Worm (Caenorhabditis elegans): ENCODE measurements around the gene tsp-11.

The tsp-11 gene

ce11 chrX:9162864-9163263 is at the start of gene tsp-11:
tsp-11 (plus strand) TSS chrX:9163164.
- TF ChIP-seq B0336.3 (GFP tag; IDR thresholded peaks at IDR 0.05) (no peak), F22D6.2 (tag; optimal IDR thresholded peaks at IDR 0.05) (no peak)

DNA sequence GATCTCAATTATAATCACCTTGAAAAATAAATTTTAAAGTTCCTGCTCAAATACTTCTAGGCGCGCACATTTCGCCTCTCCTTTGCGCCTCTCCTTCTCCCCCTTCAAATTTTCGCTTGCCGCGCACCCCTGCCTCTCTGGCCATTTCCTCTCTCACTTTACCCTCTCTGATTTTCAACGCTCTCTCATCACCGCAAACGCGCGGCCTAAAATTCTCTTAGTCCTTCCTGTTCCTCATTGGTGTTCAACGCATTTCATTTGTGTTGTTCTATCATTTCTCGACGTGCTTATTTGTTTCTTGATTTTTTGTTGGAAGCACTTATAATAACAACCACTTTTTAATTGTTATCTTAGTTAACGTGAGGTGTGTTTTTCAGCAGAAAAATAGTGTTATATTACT is 49.1 kb upstream of the tsp-11 start, which contains the start of gene C25A11.2:
Gene C25A11.2 (plus strand): TSS at position 238 of the 400 bp plus-strand sequence.
- TF ChIP-seq let-526 (GFP tag; IDR thresholded peaks at IDR 0.05) (no peak), K11D2.4 (GFP tag; IDR thresholded peaks at IDR 0.05) (no peak), snpc-4 (GFP tag; optimal IDR thresholded peaks at IDR 0.05) (no peak), snpc-4 (tag; optimal IDR thresholded peaks at IDR 0.05) (no peak), Y53F4B.3 (GFP tag; IDR thresholded peaks at IDR 0.05) (no peak), lir-1 (GFP tag; conservative IDR thresholded peaks at IDR 0.05) (no peak), unc-130 (GFP tag; optimal IDR thresholded peaks at IDR 0.05) (no peak), nhr-179 (tag; optimal IDR thresholded peaks at IDR 0.05) (no peak), atf-7 (tag; optimal IDR thresholded peaks at IDR 0.05) (no peak), egrh-3 (GFP tag; IDR thresholded peaks at IDR 0.05) (0 out of 2 replicates have a peak, but pooled peaks have one; percentile 13), B0336.3 (GFP tag; IDR thresholded peaks at IDR 0.05) (no peak), tbp1 (GFP tag; optimal IDR thresholded peaks at IDR 0.05) (no peak), dpff-1 (tag; optimal IDR thresholded peaks at IDR 0.05) (no peak), snpc-1.3 (tag; optimal IDR thresholded peaks at IDR 0.05; ENCODE audit: insufficient read depth) (no peak), lin-35 (GFP tag; optimal IDR thresholded peaks at IDR 0.05) (no peak), tbx-9 (tag; optimal IDR thresholded peaks at IDR 0.05; ENCODE audit: borderline replicate concordance) (no peak), nhr-27 (tag; optimal IDR thresholded peaks at IDR 0.05) (no peak), pha-4 (tag; optimal IDR thresholded peaks at IDR 0.05) (no peak), Y56A3A.18 (GFP tag; IDR thresholded peaks at IDR 0.05) (no peak), nfya-2 (GFP tag; IDR thresholded peaks at IDR 0.05) (no peak), ets-4 (GFP tag; optimal IDR thresholded peaks at IDR 0.05) (no peak), nhr-120 (GFP tag; IDR thresholded peaks at IDR 0.05) (no peak), die-1 (tag; optimal IDR thresholded peaks at IDR 0.05) (no peak), bed-1 (GFP tag; IDR thresholded peaks at IDR 0.05) (no peak), mxl-1 (tag; optimal IDR thresholded peaks at IDR 0.05) (no peak), ztf-22 (GFP tag; optimal IDR thresholded peaks at IDR 0.05) (no peak), gei-17 (GFP tag; optimal IDR thresholded peaks at IDR 0.05) (no peak), F23B12.7 (tag; optimal IDR thresholded peaks at IDR 0.05; ENCODE audit: insufficient read depth) (no peak), ztf-6 (GFP tag; IDR thresholded peaks at IDR 0.05) (no peak), snpc-3.4 (tag; optimal IDR thresholded peaks at IDR 0.05) (no peak), nfya-1 (tag; optimal IDR thresholded peaks at IDR 0.05; ENCODE audit: borderline replicate concordance, insufficient read depth) (no peak), ztf-25 (GFP tag; IDR thresholded peaks at IDR 0.05) (no peak), cebp-1 (GFP tag; IDR thresholded peaks at IDR 0.05) (no peak), cebp-1 (tag; optimal IDR thresholded peaks at IDR 0.05) (no peak), K12H6.12 (tag; optimal IDR thresholded peaks at IDR 0.05) (peak; percentile 20), ceh-27 (GFP tag; optimal IDR thresholded peaks at IDR 0.05) (peak; percentile 34), aptf-3 (GFP tag; IDR thresholded peaks at IDR 0.05) (no peak), nhr-80 (tag; optimal IDR thresholded peaks at IDR 0.05) (peak; percentile 25), lin-54 (GFP tag; optimal IDR thresholded peaks at IDR 0.05) (peak; percentile 11), dpl-1 (GFP tag; optimal IDR thresholded peaks at IDR 0.05) (no peak), ztf-3 (GFP tag; optimal IDR thresholded peaks at IDR 0.05) (no peak), madf-8 (GFP tag; conservative IDR thresholded peaks at IDR 0.05) (no peak), aptf-2 (GFP tag; conservative IDR thresholded peaks at IDR 0.05) (no peak), pbrm-1 (GFP tag; IDR thresholded peaks at IDR 0.05) (0 out of 2 replicates have a peak, but pooled peaks have one; percentile 20), attf-6 (GFP tag; IDR thresholded peaks at IDR 0.05) (no peak), ccch-3 (GFP tag; optimal IDR thresholded peaks at IDR 0.05) (no peak), attf-3 (GFP tag; conservative IDR thresholded peaks at IDR 0.05) (no peak)

Data from whole organism, young adult.